Fruit fly (Drosophila melanogaster) whole organism, pupa: ENCODE data around the gene CG15880.

Source experiments
- CG34367 ChIP-seq: fragments of 200-800 bp; sonication (Bioruptor generic); optimal IDR thresholded peaks from 2 replicates; lab custom pipeline; 2018; ENCODE audit warnings: missing biosample characterization, mild to moderate bottlenecking, missing genetic modification characterization
- EcR ChIP-seq: fragments of 200-800 bp; sonication (Bioruptor generic); optimal IDR thresholded peaks from 3 replicates; lab custom pipeline; 2019; ENCODE audit warnings: missing biosample characterization, missing genetic modification characterization, mild to moderate bottlenecking, moderate library complexity, missing genetic modification reagents
- Ets98B ChIP-seq: fragments of 200-800 bp; sonication (Bioruptor generic); IDR thresholded peaks from 2 replicates; pipeline ENCODE4 v1.3.6; 2022; ENCODE audit warnings: missing biosample characterization, missing genetic modification characterization
- Pif1A ChIP-seq: fragments of 200-800 bp; sonication (Bioruptor generic); optimal IDR thresholded peaks from 3 replicates; lab custom pipeline; 2016; ENCODE audit warnings: missing biosample characterization, missing genetic modification characterization

DNA sequence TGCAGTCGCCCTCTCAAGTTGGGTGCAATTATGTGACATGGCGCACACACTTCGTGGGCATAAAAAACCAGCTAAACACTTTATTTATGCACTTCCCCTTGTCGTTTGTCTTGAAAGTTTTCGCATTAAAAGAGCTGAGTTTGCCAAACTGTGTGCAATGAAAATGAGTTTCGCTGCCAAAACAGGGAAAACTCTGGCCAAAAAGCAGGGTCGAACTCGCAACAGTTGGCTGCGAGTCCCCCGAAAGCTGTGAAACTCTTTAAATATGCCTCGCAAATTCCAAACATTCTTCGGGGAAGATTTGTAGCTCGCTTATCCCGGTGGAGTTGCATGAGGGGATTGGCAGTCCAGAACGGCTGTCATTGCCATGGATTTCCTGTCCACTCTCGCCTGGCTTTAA, 37.6 kb downstream of the CG15880 start, which contains the start of gene Gr21a:
- TF ChIP-seq Pif1A (GFP tag; lab: Kevin White, UChicago) (no peak), EcR (no peak), Ets98B (GFP tag; lab: Robert Waterston, UW) (no peak), CG34367 (tag; lab: Kevin White, UChicago) (no peak)
